Worm (Caenorhabditis elegans) whole organism, early embryonic: ENCODE data around the gene F26F12.4.
A peak's percentile ranks its signal among the peaks of the same experiment; 100 is the strongest.

Source experiments
- B0310.2 ChIP-seq: sonication (generic microtip); optimal IDR thresholded peaks from 2 replicates; lab custom pipeline; 2016; ENCODE audit warnings: mild to moderate bottlenecking, missing genetic modification characterization, missing compliant biosample characterization
- F13C5.2 ChIP-seq: sonication (generic microtip); optimal IDR thresholded peaks from 2 replicates; lab custom pipeline; 2017; ENCODE audit warnings: mild to moderate bottlenecking, missing genetic modification characterization, inconsistent platforms, missing compliant biosample characterization
- aly-1 ChIP-seq: sonication (generic microtip); optimal IDR thresholded peaks from 2 replicates; lab custom pipeline; 2016; ENCODE audit warnings: missing genetic modification characterization, missing compliant biosample characterization
- ama-1 ChIP-seq: fragments of 150-350 bp; optimal IDR thresholded peaks from 2 replicates; lab custom pipeline; 2014
- ceh-13 ChIP-seq: fragments of 200-800 bp; sonication (Bioruptor generic); optimal IDR thresholded peaks from 2 replicates; lab custom pipeline; 2018; ENCODE audit warnings: mild to moderate bottlenecking, missing genetic modification characterization, missing compliant biosample characterization
- ceh-36 ChIP-seq: sonication (generic microtip); optimal IDR thresholded peaks from 2 replicates; lab custom pipeline; 2016; ENCODE audit warnings: missing genetic modification characterization, inconsistent platforms, missing compliant biosample characterization
- ets-7 ChIP-seq: sonication (generic microtip); optimal IDR thresholded peaks from 2 replicates; lab custom pipeline; 2016; ENCODE audit warnings: missing genotype, missing genetic modification characterization, missing compliant biosample characterization
- flt-1 ChIP-seq: fragments of 200-800 bp; sonication (Bioruptor generic); IDR thresholded peaks from 2 replicates; pipeline ENCODE4 v1.3.6; 2022; ENCODE audit warnings: missing genetic modification characterization, missing compliant biosample characterization
- hmbx-1 ChIP-seq: sonication (generic microtip); optimal IDR thresholded peaks from 2 replicates; lab custom pipeline; 2016; ENCODE audit warnings: mild to moderate bottlenecking, missing genetic modification characterization, missing compliant biosample characterization
- hmg-4 ChIP-seq: fragments of 200-800 bp; sonication (Bioruptor generic); optimal IDR thresholded peaks from 2 replicates; lab custom pipeline; 2018; ENCODE audit warnings: mild to moderate bottlenecking, missing genetic modification characterization, missing compliant biosample characterization
- hnd-1 ChIP-seq: sonication (generic microtip); optimal IDR thresholded peaks from 2 replicates; lab custom pipeline; 2016; ENCODE audit warnings: missing genetic modification characterization, missing compliant biosample characterization
- pes-1 ChIP-seq: fragments of 200-800 bp; sonication (Bioruptor generic); IDR thresholded peaks from 2 replicates; pipeline ENCODE4 v1.3.6; 2022; ENCODE audit warnings: missing genetic modification reagents, missing genetic modification characterization, missing compliant biosample characterization
- scrt-1 ChIP-seq: fragments of 200-800 bp; sonication (Bioruptor generic); IDR thresholded peaks from 2 replicates; pipeline ENCODE4 v1.3.6; 2022; ENCODE audit warnings: missing genetic modification characterization, missing compliant biosample characterization
- sea-1 ChIP-seq: fragments of 200-800 bp; sonication (Bioruptor generic); conservative IDR thresholded peaks from 2 replicates; pipeline ENCODE4 v1.3.6; 2022; ENCODE audit warnings: missing genetic modification characterization, missing compliant biosample characterization
- tbx-11 ChIP-seq: fragments of 200-800 bp; sonication (Bioruptor generic); IDR thresholded peaks from 2 replicates; pipeline ENCODE4 v1.3.6; 2022; ENCODE audit warnings: missing genetic modification characterization, missing compliant biosample characterization
- tbx-37 ChIP-seq: fragments of 200-800 bp; sonication (Bioruptor generic); conservative IDR thresholded peaks from 2 replicates; pipeline ENCODE4 v1.3.6; 2022; ENCODE audit warnings: missing genetic modification reagents, missing genetic modification characterization, missing compliant biosample characterization
- tra-4 ChIP-seq: sonication (generic microtip); optimal IDR thresholded peaks from 2 replicates; lab custom pipeline; 2017; ENCODE audit warnings: missing genetic modification characterization, missing compliant biosample characterization

F26F12.4 gene

DNA sequence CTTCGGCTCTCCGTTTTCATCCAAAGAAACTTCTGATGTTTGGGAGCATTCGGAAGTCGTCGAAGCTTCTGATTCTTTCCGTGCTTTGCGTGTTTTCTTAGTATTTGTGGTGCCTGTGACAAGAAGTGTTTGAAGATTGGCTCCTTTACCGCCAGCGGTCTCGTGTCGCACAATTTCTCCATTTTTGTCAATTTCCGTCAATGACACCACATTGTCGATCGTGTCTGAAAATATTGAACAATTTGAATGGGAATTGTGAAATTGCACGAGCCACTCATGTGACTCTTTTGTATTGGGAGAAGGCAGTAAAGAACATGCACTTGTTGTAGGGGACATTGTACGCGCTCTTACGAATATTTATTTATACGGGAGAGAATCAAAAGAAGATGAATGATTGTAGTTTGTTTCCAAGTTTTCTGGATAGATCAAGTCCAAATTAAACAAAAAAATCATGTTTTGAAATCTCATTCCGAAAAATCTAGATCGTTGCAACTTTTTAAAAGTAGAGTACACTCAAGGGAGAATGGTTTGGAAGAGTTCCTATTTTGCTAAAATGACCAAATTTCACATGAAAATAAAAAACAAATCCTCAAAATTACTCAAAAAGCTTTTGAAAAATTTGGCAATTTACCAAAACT is 26.5 kb downstream of the F26F12.4 start:
- no peak for TF ChIP-seq B0310.2 (tag; lab: Kevin White, UChicago)

- TF ChIP-seq sea-1 (no peak), tbx-11 (GFP tag; lab: Robert Waterston, UW) (no peak)
Observed at ce11 chrV:5840939-5841338, 28.2 kb downstream of the F26F12.4 start.

DNA sequence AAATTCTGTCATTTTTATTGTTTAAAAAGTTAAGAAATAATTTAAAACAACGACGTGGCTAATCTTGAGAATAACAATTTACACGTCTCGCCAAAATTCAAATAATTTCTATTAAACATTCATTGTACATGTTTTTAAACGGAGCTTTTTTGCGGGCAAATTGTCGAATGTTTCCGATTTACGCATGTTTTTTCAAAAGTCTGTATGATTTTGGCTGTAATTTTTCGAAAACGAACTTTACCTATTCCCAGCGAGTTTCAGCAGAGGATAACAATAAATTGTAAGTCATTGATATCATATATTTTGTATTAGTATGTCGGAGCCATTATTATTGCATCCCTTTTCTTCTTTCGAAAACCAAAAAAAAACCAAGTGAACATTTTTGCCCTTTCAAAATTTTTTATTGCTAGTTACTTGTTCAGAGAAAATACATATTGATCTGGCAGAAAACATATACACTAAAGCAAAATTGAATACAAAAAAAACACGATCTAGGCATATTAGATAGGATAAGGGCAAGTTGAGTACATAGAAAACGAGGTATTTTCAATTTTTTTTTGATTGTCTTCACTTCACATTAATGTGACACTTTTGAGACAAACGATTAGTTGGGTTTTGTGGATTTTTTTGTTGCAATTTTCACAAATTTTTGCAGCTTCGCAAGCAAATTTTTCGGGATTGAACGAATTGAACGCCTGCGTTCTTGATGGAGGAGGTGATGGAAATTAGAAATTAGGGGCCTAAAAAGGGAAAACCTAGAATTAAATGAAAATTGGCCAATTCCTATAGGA is 30.4 kb downstream of the F26F12.4 start, which contains the start of gene F26F12.2:
TSS of gene F26F12.2 (minus strand) at position 38 of the 791 bp plus-strand sequence.
- no peak for TF ChIP-seq ama-1 (lab: Kevin White, UChicago)
- no peak for TF ChIP-seq scrt-1 (GFP tag; lab: Robert Waterston, UW)
- no peak for TF ChIP-seq B0310.2 (tag; lab: Kevin White, UChicago)
- no peak for TF ChIP-seq ceh-36 (tag; lab: Kevin White, UChicago)
- no peak for TF ChIP-seq flt-1

DNA sequence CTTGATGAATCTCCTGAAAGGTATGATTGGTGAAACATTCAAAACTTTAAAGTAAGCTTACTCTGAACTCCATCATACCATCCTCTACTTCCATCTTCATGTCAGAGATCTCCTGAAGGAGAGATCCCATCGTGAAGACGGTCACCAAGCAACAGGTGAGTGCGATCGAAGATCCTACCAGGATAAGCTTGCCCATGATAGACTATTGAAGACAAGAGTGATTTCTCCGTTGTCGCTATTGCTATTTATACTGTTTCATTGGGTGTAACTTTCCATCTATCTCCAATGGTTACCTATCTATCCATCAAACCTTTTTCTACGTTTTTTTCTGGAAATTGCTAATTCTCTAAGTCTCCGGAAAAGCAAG is 32.5 kb downstream of the F26F12.4 start, which contains the start of gene col-140:
TSS of gene col-140 (minus strand) at position 219 of the 367 bp plus-strand sequence.
- TF ChIP-seq scrt-1 (GFP tag; lab: Robert Waterston, UW): no peak
- TF ChIP-seq F13C5.2 (tag; lab: Kevin White, UChicago): no peak
- TF ChIP-seq ama-1 (lab: Kevin White, UChicago): no peak
- no peak for TF ChIP-seq sea-1
- no peak for TF ChIP-seq tbx-11 (GFP tag; lab: Robert Waterston, UW)
- TF ChIP-seq ets-7 (tag; lab: Kevin White, UChicago): no peak
- TF ChIP-seq ceh-36 (tag; lab: Kevin White, UChicago): no peak
- TF ChIP-seq hmg-4: no peak
- TF ChIP-seq tra-4: no peak

ce11 chrV:5835979-5836615 is 33.0 kb downstream of the F26F12.4 start:
- 0 out of 2 replicates have a peak, but pooled peaks have one; percentile 23 for TF ChIP-seq tbx-11 (GFP tag; lab: Robert Waterston, UW)
- no peak for TF ChIP-seq sea-1
- TF ChIP-seq hmg-4: peak; percentile 9

- TF ChIP-seq hmbx-1 (tag; lab: Kevin White, UChicago) (no peak), sea-1 (no peak), ceh-13 (GFP tag; lab: Kevin White, UChicago) (no peak), flt-1 (no peak), hmg-4 (no peak), aly-1 (tag; lab: Kevin White, UChicago) (no peak), pes-1 (GFP tag; lab: Robert Waterston, UW) (no peak), ama-1 (lab: Kevin White, UChicago) (no peak), scrt-1 (GFP tag; lab: Robert Waterston, UW) (no peak), hnd-1 (no peak), F13C5.2 (tag; lab: Kevin White, UChicago) (no peak), tbx-11 (GFP tag; lab: Robert Waterston, UW) (no peak)
Observed at ce11 chrV:5835397-5835796, 33.7 kb downstream of the F26F12.4 start.

DNA sequence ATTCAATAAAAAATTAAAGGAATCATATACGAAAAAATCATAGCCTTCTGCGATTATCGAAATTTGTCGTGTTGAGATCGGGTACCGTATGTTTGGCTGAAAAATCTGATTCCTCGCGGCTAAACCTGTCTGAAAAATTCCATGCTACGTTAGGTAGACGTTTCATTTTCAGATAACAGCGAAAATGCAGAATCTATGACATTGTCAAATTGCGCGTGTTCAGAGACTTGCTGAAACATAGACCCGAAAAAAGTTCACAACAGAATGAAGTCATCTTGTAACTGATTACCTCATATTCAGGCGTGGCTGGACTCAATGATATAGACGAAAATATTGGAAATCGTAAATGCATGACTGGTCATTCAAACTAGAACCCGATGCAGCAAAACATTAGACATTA is 35.6 kb downstream of the F26F12.4 start, which contains the start of gene srh-76:
TSS of gene srh-76 (plus strand) at position 301 of the 400 bp plus-strand sequence.
- TF ChIP-seq ama-1 (lab: Kevin White, UChicago): no peak
- TF ChIP-seq ceh-36 (tag; lab: Kevin White, UChicago): no peak

ce11 chrV:5832799-5833198 is 36.3 kb downstream of the F26F12.4 start:
- TF ChIP-seq tbx-37 (GFP tag; lab: Robert Waterston, UW) (no peak), sea-1 (no peak), tbx-11 (GFP tag; lab: Robert Waterston, UW) (no peak), hmbx-1 (tag; lab: Kevin White, UChicago) (no peak), hmg-4 (no peak), hnd-1 (no peak), ceh-36 (tag; lab: Kevin White, UChicago) (no peak), flt-1 (no peak), F13C5.2 (tag; lab: Kevin White, UChicago) (no peak), pes-1 (GFP tag; lab: Robert Waterston, UW) (no peak), ets-7 (tag; lab: Kevin White, UChicago) (no peak), scrt-1 (GFP tag; lab: Robert Waterston, UW) (no peak), ceh-13 (GFP tag; lab: Kevin White, UChicago) (no peak), B0310.2 (tag; lab: Kevin White, UChicago) (no peak)
